Fruit fly (Drosophila melanogaster): Measurements from ENCODE around the gene Ilp8.
A peak's percentile ranks its signal among the peaks of the same experiment; 100 is the strongest.

The Ilp8 gene

dm6 chr3L:17015663-17016575 is 16.0 kb downstream of the Ilp8 start, which contains the start of the genes CG6664 and CG7728 (continued):
- TF ChIP-seq Mad (GFP tag; optimal IDR thresholded peaks at IDR 0.05): no peak
- TF ChIP-seq MTF-1 (GFP tag; optimal IDR thresholded peaks at IDR 0.05; ENCODE audit: borderline replicate concordance): peak; percentile 54
- TF ChIP-seq Ptx1 (GFP tag; IDR thresholded peaks at IDR 0.05): peak; percentile 60
- TF ChIP-seq CG2889 (GFP tag; IDR thresholded peaks at IDR 0.05): peak; percentile 29; the same call in 1 of the 3 replicates
- peak; percentile 16 for TF ChIP-seq CG10654 (GFP tag; optimal IDR thresholded peaks at IDR 0.05)
- TF ChIP-seq wek (GFP tag; optimal IDR thresholded peaks at IDR 0.05): no peak
- TF ChIP-seq CG15514 (GFP tag; optimal IDR thresholded peaks at IDR 0.05): peak; percentile 25
- peak; percentile 9 for TF ChIP-seq ab (GFP tag; optimal IDR thresholded peaks at IDR 0.05)
- TF ChIP-seq row (GFP tag; IDR thresholded peaks at IDR 0.05): peak; percentile 88
- TF ChIP-seq CG17186 (GFP tag; optimal IDR thresholded peaks at IDR 0.05): peak; percentile 12
- TF ChIP-seq Dad (GFP tag; optimal IDR thresholded peaks at IDR 0.05): peak; percentile 5
- TF ChIP-seq CG16779 (GFP tag; IDR thresholded peaks at IDR 0.05): no peak
- peak; percentile 56; the same call in 2 of the 3 replicates for TF ChIP-seq CG16813 (GFP tag; IDR thresholded peaks at IDR 0.05; ENCODE audit: partially characterized antibody)
- peak; percentile 52 for TF ChIP-seq al (GFP tag; IDR thresholded peaks at IDR 0.05)
- TF ChIP-seq nerfin-2 (GFP tag; IDR thresholded peaks at IDR 0.05; ENCODE audit: partially characterized antibody): 0 out of 2 replicates have a peak, but pooled peaks have one; percentile 14
- TF ChIP-seq dm (GFP tag; optimal IDR thresholded peaks at IDR 0.05): peak; percentile 81
- TF ChIP-seq Sox100B (GFP tag; optimal IDR thresholded peaks at IDR 0.05): no peak
- 0 out of 3 replicates have a peak, but pooled peaks have one; percentile 21 for TF ChIP-seq CG3726 (GFP tag; IDR thresholded peaks at IDR 0.05)
- TF ChIP-seq Oaz (GFP tag; IDR thresholded peaks at IDR 0.05): no peak
- peak; percentile 62; the same call in 1 of the 2 replicates for TF ChIP-seq Bgb (GFP tag; IDR thresholded peaks at IDR 0.05; ENCODE audit: partially characterized antibody)
- TF ChIP-seq jigr1 (GFP tag; IDR thresholded peaks at IDR 0.05): peak; percentile 18; the same call in 1 of the 3 replicates
- no peak for TF ChIP-seq Optix (GFP tag; IDR thresholded peaks at IDR 0.05)
- TF ChIP-seq bsh (GFP tag; optimal IDR thresholded peaks at IDR 0.05): no peak
- peak; percentile 52 for TF ChIP-seq CG12104 (GFP tag; optimal IDR thresholded peaks at IDR 0.05)
- peak; percentile 35 for TF ChIP-seq pum (GFP tag; optimal IDR thresholded peaks at IDR 0.05)
- peak; percentile 25 for TF ChIP-seq Fer2 (tag; optimal IDR thresholded peaks at IDR 0.05)
- TF ChIP-seq Bdp1 (GFP tag; optimal IDR thresholded peaks at IDR 0.05): no peak
- TF ChIP-seq emc (GFP tag; optimal IDR thresholded peaks at IDR 0.05): peak; percentile 8
- peak; percentile 7 for TF ChIP-seq eyg (GFP tag; optimal IDR thresholded peaks at IDR 0.05)
- TF ChIP-seq CG16863 (GFP tag; optimal IDR thresholded peaks at IDR 0.05): peak; percentile 20
- TF ChIP-seq NC2β (GFP tag; optimal IDR thresholded peaks at IDR 0.05): no peak
- no peak for TF ChIP-seq CG8388 (GFP tag; optimal IDR thresholded peaks at IDR 0.05)
- TF ChIP-seq CG9932 (GFP tag; IDR thresholded peaks at IDR 0.05): peak; percentile 86
- no peak for TF ChIP-seq CG6254 (GFP tag; optimal IDR thresholded peaks at IDR 0.05)
- peak; percentile 55 for TF ChIP-seq CG4820 (GFP tag; optimal IDR thresholded peaks at IDR 0.05)
- no peak for TF ChIP-seq CG30431 (GFP tag; optimal IDR thresholded peaks at IDR 0.05)
- no peak for TF ChIP-seq caup (GFP tag; optimal IDR thresholded peaks at IDR 0.05; ENCODE audit: severe bottlenecking)
- TF ChIP-seq Aef1 (GFP tag; IDR thresholded peaks at IDR 0.05): peak; percentile 54; the same call in 2 of the 3 replicates
- TF ChIP-seq HLH3B (GFP tag; IDR thresholded peaks at IDR 0.05): peak; percentile 31; the same call in 1 of the 2 replicates
- no peak for TF ChIP-seq TFAM (GFP tag; optimal IDR thresholded peaks at IDR 0.05)
- TF ChIP-seq CHES-1-like (GFP tag; optimal IDR thresholded peaks at IDR 0.05): no peak
- peak; percentile 7 for TF ChIP-seq chn (GFP tag; optimal IDR thresholded peaks at IDR 0.05)
- TF ChIP-seq fd96Cb (tag; optimal IDR thresholded peaks at IDR 0.05): peak; percentile 20
- peak; percentile 46 for TF ChIP-seq Hsf (GFP tag; optimal IDR thresholded peaks at IDR 0.05)
- TF ChIP-seq shn (GFP tag; optimal IDR thresholded peaks at IDR 0.05): peak; percentile 34
- TF ChIP-seq Dfd (GFP tag; optimal IDR thresholded peaks at IDR 0.05): no peak
- no peak for TF ChIP-seq CG5180 (GFP tag; optimal IDR thresholded peaks at IDR 0.05)
- no peak for TF ChIP-seq CG12219 (GFP tag; optimal IDR thresholded peaks at IDR 0.05)
